Fruit fly (Drosophila melanogaster) whole organism, pupa: ENCODE measurements around the gene CG14314.

Experiments used
- CG10348 ChIP-seq: fragments of 200-800 bp; sonication (Bioruptor generic); IDR thresholded peaks from 2 replicates; pipeline ENCODE4 v1.3.6; 2022; ENCODE audit warnings: missing biosample characterization, missing genetic modification characterization
- CG15710 ChIP-seq: fragments of 200-800 bp; sonication (Bioruptor generic); optimal IDR thresholded peaks from 2 replicates; lab custom pipeline; 2018; ENCODE audit warnings: missing biosample characterization, mild to moderate bottlenecking, missing genetic modification characterization, moderate library complexity
- CG17806 ChIP-seq: fragments of 200-800 bp; sonication (Bioruptor generic); optimal IDR thresholded peaks from 2 replicates; lab custom pipeline; 2018; ENCODE audit warnings: missing biosample characterization, mild to moderate bottlenecking, missing genetic modification characterization, moderate library complexity
- CG9948 ChIP-seq: fragments of 200-800 bp; sonication (Bioruptor generic); optimal IDR thresholded peaks from 2 replicates; lab custom pipeline; 2018; ENCODE audit warnings: missing biosample characterization, mild to moderate bottlenecking, missing genetic modification characterization, moderate library complexity

DNA sequence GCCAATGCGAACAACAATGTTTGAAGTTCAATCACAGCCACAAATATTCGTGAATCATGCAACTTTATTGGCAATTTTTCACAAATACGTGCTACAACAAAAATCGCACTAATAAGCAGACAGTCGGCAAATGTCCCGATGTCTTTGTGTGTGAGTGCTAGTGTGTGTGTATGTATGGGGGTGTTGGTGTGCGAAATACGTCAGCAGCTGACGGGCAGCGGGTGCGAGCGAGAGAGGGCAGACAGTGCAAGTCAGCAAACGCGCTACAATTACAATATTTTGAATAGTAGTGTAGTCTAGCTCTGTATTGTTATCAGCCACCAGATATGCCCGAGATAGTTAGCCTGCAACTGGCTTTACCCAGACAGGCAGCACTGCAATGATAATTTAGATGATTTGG, 30.1 kb downstream of the CG14314 start:
- no peak for TF ChIP-seq CG15710 (tag; lab: Kevin White, UChicago)
- TF ChIP-seq CG17806 (tag; lab: Kevin White, UChicago) = no peak
- TF ChIP-seq CG10348 = no peak
- no peak for TF ChIP-seq CG9948 (tag; lab: Kevin White, UChicago)
